Fruit fly (Drosophila melanogaster): ENCODE results near the gene Tpi.
A peak's percentile ranks its signal among the peaks of the same experiment; 100 is the strongest.

Tpi gene

DNA sequence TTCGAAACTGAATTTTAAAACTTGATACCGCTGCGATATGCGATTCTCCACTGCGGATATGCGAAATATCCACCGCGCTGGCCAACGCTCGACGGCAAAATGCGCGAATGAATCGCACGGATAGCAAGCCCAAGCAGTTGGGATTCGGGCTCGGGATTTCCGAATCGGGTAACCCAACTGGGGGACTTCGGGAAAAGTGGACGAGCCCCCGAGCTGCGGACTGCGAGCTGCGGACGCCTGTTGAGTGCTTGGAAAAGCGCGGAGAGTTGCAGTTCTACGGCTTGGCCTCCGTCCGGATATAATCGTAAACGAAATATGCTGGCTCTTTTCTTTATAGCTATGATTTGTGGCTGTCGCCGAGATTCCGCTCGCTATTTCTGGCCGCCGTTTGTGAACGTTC, 15.1 kb upstream of the Tpi start, which contains the start of gene AdoR:
Gene AdoR (minus strand): TSS at position 101 of the 400 bp plus-strand sequence.
- TF ChIP-seq CG32264 (GFP tag; optimal IDR thresholded peaks at IDR 0.05) (no peak), Hr78 (GFP tag; optimal IDR thresholded peaks at IDR 0.05) (no peak), dsf (GFP tag; optimal IDR thresholded peaks at IDR 0.05; ENCODE audit: borderline replicate concordance) (no peak), N (GFP tag; optimal IDR thresholded peaks at IDR 0.05) (no peak), h (GFP tag; optimal IDR thresholded peaks at IDR 0.05) (no peak), pan (optimal IDR thresholded peaks at IDR 0.05) (no peak)

DNA sequence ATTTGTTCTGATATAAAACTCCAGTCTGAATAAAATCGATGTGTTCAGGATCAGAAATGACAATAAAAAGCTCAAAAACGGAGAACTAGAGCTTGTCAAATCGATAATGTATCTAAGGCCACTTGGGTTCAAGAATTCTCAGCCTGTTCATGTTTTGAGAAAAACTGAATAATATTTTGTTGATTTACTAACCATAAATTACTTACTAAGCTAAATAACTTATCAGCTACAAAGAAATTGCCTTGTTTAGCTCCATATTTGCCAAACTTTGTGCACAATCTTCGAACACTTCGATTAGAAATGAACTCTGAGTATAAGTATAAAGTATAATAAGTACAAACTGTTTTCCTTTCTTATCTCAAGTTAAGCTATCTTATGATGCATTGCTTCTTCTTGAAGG, 2.1 kb downstream of the Tpi start, which contains the start of gene CG31029:
Gene CG31029 (minus strand): TSS at position 101 of the 400 bp plus-strand sequence.
- TF ChIP-seq Dfd (GFP tag; optimal IDR thresholded peaks at IDR 0.05), result no peak

DNA sequence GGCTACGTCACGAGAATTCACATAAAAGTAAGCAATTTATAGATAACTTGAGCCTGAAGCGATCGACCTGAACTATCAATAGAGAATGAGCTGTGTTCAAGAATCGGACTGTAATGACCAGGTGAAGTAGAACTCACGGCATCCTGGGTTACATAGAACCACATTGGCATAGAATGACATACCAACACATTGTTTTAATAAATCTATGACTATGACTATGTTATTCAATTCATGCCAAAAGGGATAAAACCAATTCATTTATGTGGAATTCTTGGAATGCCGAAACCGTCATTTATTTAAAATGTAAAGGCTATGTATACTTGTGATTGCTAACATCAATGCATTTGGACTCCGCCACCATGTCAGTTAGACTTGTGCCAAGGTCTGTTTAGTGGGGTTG, 5.4 kb downstream of the Tpi start, which contains the start of gene Ppi1:
Gene Ppi1 (minus strand): TSS at position 101 of the 400 bp plus-strand sequence.
- TF ChIP-seq Mio (GFP tag; optimal IDR thresholded peaks at IDR 0.05), result no peak
- no peak for TF ChIP-seq CG32264 (GFP tag; optimal IDR thresholded peaks at IDR 0.05)
- no peak for TF ChIP-seq sv (GFP tag; optimal IDR thresholded peaks at IDR 0.05)
- no peak for TF ChIP-seq jim (GFP tag; optimal IDR thresholded peaks at IDR 0.05)

DNA sequence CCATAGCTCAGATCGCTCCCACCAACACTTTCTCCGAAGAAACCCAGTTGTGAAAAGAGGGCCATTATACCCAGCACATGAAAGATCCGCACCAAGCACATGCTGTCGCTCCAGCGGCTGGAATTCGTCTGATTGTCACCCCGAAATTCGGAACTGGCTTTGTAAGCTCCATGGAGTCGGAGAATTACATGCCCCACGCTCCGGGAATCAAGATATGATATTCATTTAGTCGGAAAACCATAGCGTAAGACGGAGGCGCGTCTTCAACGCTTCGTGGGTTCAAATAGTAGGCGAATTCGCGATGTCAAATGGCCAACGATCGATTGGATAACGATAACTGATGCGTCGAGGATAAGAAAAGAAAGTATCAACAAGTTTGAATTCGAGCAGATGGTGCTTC, 9.8 kb downstream of the Tpi start, which contains the start of gene CG45073:
Gene CG45073 (minus strand): TSS at position 101 of the 400 bp plus-strand sequence.
- TF ChIP-seq tai (GFP tag; optimal IDR thresholded peaks at IDR 0.05), result no peak
- no peak for TF ChIP-seq HLH106 (tag; optimal IDR thresholded peaks at IDR 0.05)
- TF ChIP-seq br (GFP tag; optimal IDR thresholded peaks at IDR 0.05), result no peak
- TF ChIP-seq Myc (optimal IDR thresholded peaks at IDR 0.05), result no peak
- no peak for TF ChIP-seq GATAd (GFP tag; optimal IDR thresholded peaks at IDR 0.05)
- TF ChIP-seq rgr (GFP tag; optimal IDR thresholded peaks at IDR 0.05), result no peak
- TF ChIP-seq usp (GFP tag; optimal IDR thresholded peaks at IDR 0.05), result no peak
- no peak for TF ChIP-seq dmrt93B (GFP tag; optimal IDR thresholded peaks at IDR 0.05)
- no peak for TF ChIP-seq Hnf4 (GFP tag; optimal IDR thresholded peaks at IDR 0.05)
- no peak for TF ChIP-seq Hr83 (GFP tag; optimal IDR thresholded peaks at IDR 0.05; ENCODE audit: poor library complexity, severe bottlenecking)
- no peak for TF ChIP-seq CrebA (GFP tag; optimal IDR thresholded peaks at IDR 0.05; ENCODE audit: borderline replicate concordance)
- TF ChIP-seq Vsx2 (GFP tag; optimal IDR thresholded peaks at IDR 0.05; ENCODE audit: partially characterized antibody), result no peak
- TF ChIP-seq Rel (GFP tag; optimal IDR thresholded peaks at IDR 0.05), result no peak
- no peak for TF ChIP-seq Rel (tag; optimal IDR thresholded peaks at IDR 0.05)
- no peak for TF ChIP-seq foxo (GFP tag; optimal IDR thresholded peaks at IDR 0.05)
- TF ChIP-seq jim (GFP tag; optimal IDR thresholded peaks at IDR 0.05), result no peak
- no peak for TF ChIP-seq Abd-B (GFP tag; optimal IDR thresholded peaks at IDR 0.05)

DNA sequence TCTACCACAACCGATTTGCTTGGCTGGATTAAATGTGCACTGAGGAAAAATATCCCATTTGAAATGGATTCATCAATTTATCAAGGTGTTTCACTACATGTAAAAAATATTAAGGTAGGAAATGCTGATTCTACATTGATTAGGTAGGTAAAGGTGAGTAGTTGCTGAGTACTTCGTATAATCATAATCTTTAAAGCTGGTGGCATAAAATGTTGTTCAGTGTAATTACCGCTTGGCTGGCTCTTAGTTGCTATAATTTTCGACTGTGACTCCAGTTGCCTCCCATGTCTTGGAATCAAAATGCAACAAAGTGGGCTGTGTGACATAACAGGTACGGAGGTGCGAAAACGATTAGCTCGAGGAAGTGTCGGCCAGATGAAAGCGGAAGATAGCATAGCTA, 11.2 kb downstream of the Tpi start, which contains the start of gene CG45072:
Gene CG45072 (minus strand): TSS at position 101 of the 400 bp plus-strand sequence.
- TF ChIP-seq Abd-B (GFP tag; optimal IDR thresholded peaks at IDR 0.05), result no peak
- no peak for TF ChIP-seq br (GFP tag; optimal IDR thresholded peaks at IDR 0.05)
- no peak for TF ChIP-seq pan (optimal IDR thresholded peaks at IDR 0.05)
- no peak for TF ChIP-seq lola (GFP tag; optimal IDR thresholded peaks at IDR 0.05)
- no peak for TF ChIP-seq Hnf4 (GFP tag; optimal IDR thresholded peaks at IDR 0.05)
- no peak for TF ChIP-seq sage (GFP tag; optimal IDR thresholded peaks at IDR 0.05)

DNA sequence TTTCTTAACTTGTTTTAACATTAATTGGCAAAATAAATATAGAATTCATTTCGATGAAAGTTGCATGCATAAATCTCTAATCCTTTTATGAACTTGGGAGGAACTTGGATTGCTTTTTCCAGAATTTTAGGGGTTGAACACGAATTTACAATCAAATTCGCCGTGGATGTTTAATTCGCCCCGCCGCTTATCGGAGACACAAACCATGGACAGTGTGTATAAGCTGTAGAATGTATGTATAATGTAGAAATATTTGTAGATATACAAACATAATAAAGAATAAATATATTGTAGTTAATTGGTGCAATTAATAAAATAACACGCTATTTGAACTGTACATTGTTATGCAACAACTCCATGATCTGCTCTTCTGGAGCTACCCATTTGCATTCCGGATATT, 12.7 kb downstream of the Tpi start:
- TF ChIP-seq Hr83 (GFP tag; optimal IDR thresholded peaks at IDR 0.05; ENCODE audit: poor library complexity, severe bottlenecking), result no peak
- no peak for TF ChIP-seq Rel (GFP tag; optimal IDR thresholded peaks at IDR 0.05)
- TF ChIP-seq Rel (tag; optimal IDR thresholded peaks at IDR 0.05), result peak; percentile 78

DNA sequence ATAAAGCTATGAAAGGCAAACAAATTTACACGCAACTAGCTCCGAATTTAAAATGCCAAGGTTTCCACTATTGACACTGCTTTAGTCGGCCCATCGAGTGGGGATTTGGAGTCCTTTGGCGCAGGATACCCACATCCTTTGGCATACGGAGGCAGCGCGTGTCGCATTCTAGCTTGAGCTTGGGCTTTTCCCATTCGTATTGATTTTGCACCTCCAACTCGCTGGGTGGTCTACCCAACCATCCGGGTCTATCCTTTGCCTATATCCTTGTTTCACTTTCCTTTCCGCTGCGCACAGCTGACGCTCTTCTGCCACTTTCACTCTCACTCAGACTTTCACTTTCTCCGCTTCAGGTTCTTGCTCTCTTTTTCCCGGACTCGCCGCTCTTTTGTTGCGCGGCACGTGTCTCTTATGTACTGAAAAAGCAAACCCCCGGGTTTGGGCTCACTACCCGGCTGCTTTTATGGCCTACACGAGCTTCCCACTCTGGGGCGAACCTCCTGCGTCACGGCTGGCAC, 20.1 kb downstream of the Tpi start:
- TF ChIP-seq sage (GFP tag; optimal IDR thresholded peaks at IDR 0.05), result no peak
- no peak for TF ChIP-seq HLH106 (tag; optimal IDR thresholded peaks at IDR 0.05)
- TF ChIP-seq OdsH (GFP tag; optimal IDR thresholded peaks at IDR 0.05), result no peak
- TF ChIP-seq CG9705 (GFP tag; optimal IDR thresholded peaks at IDR 0.05), result no peak
- no peak for TF ChIP-seq Hr78 (GFP tag; optimal IDR thresholded peaks at IDR 0.05)
- TF ChIP-seq Myc (optimal IDR thresholded peaks at IDR 0.05), result no peak
- no peak for TF ChIP-seq Dfd (GFP tag; optimal IDR thresholded peaks at IDR 0.05)
- no peak for TF ChIP-seq Dif (GFP tag; optimal IDR thresholded peaks at IDR 0.05; ENCODE audit: partially characterized antibody)
- TF ChIP-seq psq (GFP tag; optimal IDR thresholded peaks at IDR 0.05), result no peak
- no peak for TF ChIP-seq pan (optimal IDR thresholded peaks at IDR 0.05)
- TF ChIP-seq Mio (GFP tag; optimal IDR thresholded peaks at IDR 0.05), result no peak
- TF ChIP-seq sv (GFP tag; optimal IDR thresholded peaks at IDR 0.05), result no peak
- no peak for TF ChIP-seq usp (GFP tag; optimal IDR thresholded peaks at IDR 0.05)
- no peak for TF ChIP-seq N (GFP tag; optimal IDR thresholded peaks at IDR 0.05)

Measured in whole organism, wandering third instar larva.